Worm (Caenorhabditis elegans): ENCODE results near the gene kat-1.

DNA sequence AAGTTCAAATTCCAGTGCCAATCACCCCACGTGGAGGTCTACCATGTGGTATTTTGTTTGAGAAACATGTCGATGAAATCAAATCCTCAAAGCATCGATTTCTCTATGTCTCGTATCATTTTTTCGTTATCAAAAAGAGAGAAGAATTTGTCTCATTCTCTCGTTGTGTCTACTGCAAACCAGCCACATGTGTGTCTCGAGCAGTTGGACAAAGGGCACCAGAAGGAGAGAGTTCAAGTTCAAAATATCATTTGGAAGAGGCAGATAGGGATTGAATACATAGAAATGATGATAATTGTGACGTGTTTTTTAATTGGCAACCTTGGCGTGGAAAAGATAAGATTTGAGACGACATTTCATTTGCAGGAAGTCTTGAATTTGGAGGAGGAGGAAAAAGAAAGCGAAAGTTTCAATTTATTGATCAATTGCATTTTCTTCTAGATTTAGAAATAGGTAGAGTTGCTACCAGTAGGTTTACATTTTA is 14.3 kb upstream of the kat-1 start:
- no peak for TF ChIP-seq him-1 (tag; optimal IDR thresholded peaks at IDR 0.05)
- no peak for TF ChIP-seq dao-5 (tag; optimal IDR thresholded peaks at IDR 0.05)
